Worm (Caenorhabditis elegans) whole organism, dauer: Measurements from ENCODE around the gene F35G2.5.

Source experiments
- unc-62 ChIP-seq: sonication (generic microtip); optimal IDR thresholded peaks from 2 replicates; lab custom pipeline; 2017; ENCODE audit warnings: missing biosample characterization, missing genetic modification reagents, missing genetic modification characterization

The F35G2.5 gene

DNA sequence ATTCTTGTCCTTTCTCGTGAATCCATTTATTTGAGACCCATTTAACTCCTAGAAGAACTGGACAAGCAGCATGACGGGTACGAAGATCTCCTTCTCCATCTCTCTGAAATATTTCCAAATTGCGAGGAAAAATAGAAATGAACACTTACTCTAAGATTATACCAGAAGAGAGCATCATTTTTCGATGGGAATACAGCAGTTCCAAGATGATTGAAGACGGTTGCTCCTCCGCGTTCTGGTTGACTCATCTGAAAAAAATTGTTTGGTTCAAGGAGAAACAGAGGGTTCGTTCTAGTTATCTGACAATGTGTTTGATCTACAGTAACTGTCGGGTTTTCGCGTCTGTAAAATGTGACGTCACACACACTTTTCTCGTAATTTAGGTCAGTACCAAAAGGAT is 8.1 kb upstream of the F35G2.5 start:
- TF ChIP-seq unc-62 (GFP tag; lab: Kevin White, UChicago), result no peak

ce11 chrIV:12212814-12213213 is 6.6 kb upstream of the F35G2.5 start:
- no peak for TF ChIP-seq unc-62 (GFP tag; lab: Kevin White, UChicago)

ce11 chrIV:12215762-12216295 is 3.6 kb upstream of the F35G2.5 start, which contains the start of gene phy-2:
Gene phy-2 (minus strand): TSS chrIV:12215987.
- TF ChIP-seq unc-62 (GFP tag; lab: Kevin White, UChicago), result no peak

ce11 chrIV:12217142-12217541 is 2.3 kb upstream of the F35G2.5 start:
- no peak for TF ChIP-seq unc-62 (GFP tag; lab: Kevin White, UChicago)

DNA sequence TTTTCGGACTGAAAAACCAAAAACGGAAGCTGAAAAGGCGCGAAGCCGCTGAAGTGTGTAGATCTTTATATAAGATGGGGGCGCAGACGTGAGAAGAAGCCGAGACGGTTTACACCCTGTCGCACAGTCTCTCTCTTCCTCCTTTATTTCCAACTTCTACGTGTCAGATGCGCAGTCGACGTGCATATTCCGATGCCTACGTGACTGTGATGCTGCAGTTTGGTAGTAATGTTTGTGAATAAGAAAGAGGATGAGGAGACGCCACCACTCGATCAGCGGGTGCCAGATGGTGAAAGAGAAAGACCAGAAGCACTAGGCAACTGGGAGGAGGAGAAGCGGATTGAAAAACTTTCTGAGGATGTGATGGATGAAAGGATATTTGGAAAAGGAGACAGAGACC is 1.2 kb upstream of the F35G2.5 start:
- no peak for TF ChIP-seq unc-62 (GFP tag; lab: Kevin White, UChicago)

- no peak for TF ChIP-seq unc-62 (GFP tag; lab: Kevin White, UChicago)
These were observed 7.6 kb downstream of the F35G2.5 start, which contains the start of gene mlt-3 for ce11 chrIV:12227012-12227411. Gene mlt-3 (minus strand): TSS chrIV:12227112.

DNA sequence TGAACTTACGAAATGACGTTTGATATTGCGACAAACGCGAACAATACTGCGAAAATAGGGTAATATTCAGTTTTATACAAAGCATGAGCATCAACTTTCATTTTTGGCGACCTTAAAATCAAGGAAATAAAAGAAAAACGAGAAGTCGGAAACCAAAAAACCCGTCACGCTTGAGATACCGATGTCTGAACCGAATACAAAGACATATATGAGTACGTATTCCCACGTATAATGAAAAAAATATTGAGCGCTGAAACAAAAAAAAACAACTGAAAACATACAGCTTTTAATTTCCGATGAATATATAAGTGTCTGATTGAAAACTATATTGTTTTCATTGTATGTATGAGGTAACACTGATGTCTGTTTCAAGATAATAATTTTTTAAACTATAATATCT is 10.3 kb downstream of the F35G2.5 start, which contains the start of gene sre-18:
Gene sre-18 (minus strand): TSS at position 101 of the 400 bp plus-strand sequence.
- TF ChIP-seq unc-62 (GFP tag; lab: Kevin White, UChicago), result no peak

DNA sequence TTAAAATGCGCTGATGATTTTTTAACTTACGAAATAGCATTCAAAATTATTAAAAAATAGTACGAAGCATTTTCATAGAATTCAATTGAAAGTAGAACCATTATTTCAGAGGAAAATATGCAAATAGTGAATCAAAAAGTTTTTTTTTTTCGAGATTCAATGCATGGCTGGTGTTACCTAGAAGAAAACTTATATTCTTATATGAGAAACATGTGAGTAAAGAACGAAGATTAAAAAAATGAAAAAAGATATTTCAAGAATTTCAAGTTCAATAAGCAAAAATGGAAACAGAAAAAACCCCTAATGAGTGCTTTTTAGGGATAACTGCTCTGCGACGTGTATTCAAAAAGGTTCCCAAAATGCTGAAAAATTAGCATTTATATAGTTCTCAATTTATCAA is 16.6 kb downstream of the F35G2.5 start, which contains the start of gene sre-16:
Gene sre-16 (minus strand): TSS at position 101 of the 400 bp plus-strand sequence.
- no peak for TF ChIP-seq unc-62 (GFP tag; lab: Kevin White, UChicago)

- TF ChIP-seq unc-62 (GFP tag; lab: Kevin White, UChicago), result no peak
These were observed 19.4 kb downstream of the F35G2.5 start, which contains the start of gene sre-19 for ce11 chrIV:12238851-12239250. Gene sre-19 (minus strand): TSS chrIV:12238951.

- TF ChIP-seq unc-62 (GFP tag; lab: Kevin White, UChicago), result no peak
These were observed 25.3 kb downstream of the F35G2.5 start, which contains the start of gene sre-15 for ce11 chrIV:12244706-12245105. Gene sre-15 (minus strand): TSS chrIV:12244806.

- TF ChIP-seq unc-62 (GFP tag; lab: Kevin White, UChicago), result no peak
These were observed 33.2 kb downstream of the F35G2.5 start, which contains the start of gene dnj-26 for ce11 chrIV:12252579-12252978. Gene dnj-26 (minus strand): TSS chrIV:12252679.

DNA sequence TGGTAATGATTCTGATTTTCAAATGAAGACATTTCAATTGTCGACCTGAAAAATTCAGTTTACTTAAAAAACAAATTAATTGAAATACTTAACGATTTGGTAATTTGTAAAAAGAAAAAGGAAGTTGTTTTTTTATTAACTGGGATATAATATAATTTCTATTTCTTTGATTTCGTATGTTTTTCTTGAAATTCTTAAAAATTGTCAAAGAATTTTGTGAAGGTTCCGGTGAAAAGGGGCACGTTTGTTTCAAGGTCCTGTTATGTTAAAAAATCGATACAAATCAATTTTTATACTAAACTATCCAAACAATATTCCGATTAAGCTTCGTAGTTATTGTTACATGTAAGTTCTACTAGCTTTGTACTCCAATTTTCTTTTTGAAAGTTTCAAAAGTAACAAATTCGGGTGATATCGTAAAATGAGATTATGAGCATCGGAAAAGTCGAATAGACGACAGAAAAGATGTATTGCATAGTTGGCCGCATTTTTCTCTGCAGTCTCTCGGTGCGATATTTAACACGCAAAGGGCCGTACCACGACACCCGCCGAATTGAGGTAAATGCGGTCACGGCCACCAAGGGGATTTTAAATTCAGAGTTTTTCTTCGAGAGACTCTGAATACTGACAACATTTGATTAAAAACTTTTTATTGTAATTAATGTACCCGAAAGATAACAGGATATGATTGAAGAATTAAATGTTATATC is 39.9 kb downstream of the F35G2.5 start, which contains the start of gene Y39C12A.9:
Gene Y39C12A.9 (minus strand): TSS at position 51 of the 710 bp plus-strand sequence.
- TF ChIP-seq unc-62 (GFP tag; lab: Kevin White, UChicago), result no peak

DNA sequence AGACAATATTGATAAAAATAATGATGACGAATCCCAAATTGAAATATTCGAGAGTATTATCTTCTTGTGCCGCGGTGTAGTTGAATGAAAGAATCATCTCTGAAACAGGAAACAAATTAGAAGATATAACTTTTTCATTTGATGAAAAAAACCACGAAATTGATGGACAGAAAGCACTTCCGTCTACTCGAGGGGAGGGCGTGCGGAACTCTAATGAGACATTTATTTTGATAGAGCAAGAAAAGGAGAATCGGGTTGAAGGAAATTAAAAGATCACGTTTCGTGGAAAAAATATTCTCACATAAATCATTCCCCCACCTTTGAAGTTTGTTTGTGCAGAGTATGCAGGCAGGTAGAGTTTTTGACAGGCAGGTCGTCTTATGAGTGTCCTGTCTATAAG is 41.9 kb downstream of the F35G2.5 start, which contains the start of gene sre-14:
Gene sre-14 (minus strand): TSS at position 101 of the 400 bp plus-strand sequence.
- TF ChIP-seq unc-62 (GFP tag; lab: Kevin White, UChicago), result no peak

DNA sequence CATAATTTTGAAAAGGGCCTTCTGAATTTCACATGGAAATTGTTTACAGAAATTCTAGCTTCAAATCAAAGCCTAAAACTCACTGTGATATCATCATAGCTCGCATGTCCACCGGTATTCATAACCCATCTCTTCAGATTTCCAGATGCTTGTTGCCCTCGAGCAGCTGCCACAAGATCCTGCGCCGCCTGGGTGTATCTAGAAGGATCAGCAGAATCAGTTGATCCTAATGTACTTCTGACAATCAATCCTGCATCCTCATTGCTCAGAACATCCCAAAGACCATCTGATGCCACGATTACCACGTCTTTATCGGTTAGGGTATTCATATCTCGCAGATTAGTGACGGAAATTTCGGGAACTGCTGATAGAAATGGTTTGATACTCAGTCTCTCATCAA is 46.5 kb downstream of the F35G2.5 start:
- TF ChIP-seq unc-62 (GFP tag; lab: Kevin White, UChicago), result no peak

- TF ChIP-seq unc-62 (GFP tag; lab: Kevin White, UChicago), result no peak
These were observed 49.0 kb downstream of the F35G2.5 start, which contains the start of the genes ppm-1.H and rpl-34 for ce11 chrIV:12268272-12269045. Gene ppm-1.H (minus strand): TSS chrIV:12268322. Gene rpl-34 (plus strand): TSS chrIV:12268995.
